Fruit fly (Drosophila melanogaster) whole organism, embryonic: ENCODE data around the gene nan.

Experiments used
- Bdp1 ChIP-seq: fragments of 200-800 bp; sonication (Bioruptor generic); optimal IDR thresholded peaks from 3 replicates; lab custom pipeline; 2016; ENCODE audit warnings: missing biosample characterization, missing genetic modification characterization
- CG10209 ChIP-seq: fragments of 200-800 bp; sonication (Bioruptor generic); optimal IDR thresholded peaks from 3 replicates; lab custom pipeline; 2017; ENCODE audit warnings: missing biosample characterization, mild to moderate bottlenecking, missing genetic modification characterization, missing genetic modification reagents
- CG10654 ChIP-seq: fragments of 200-800 bp; sonication (Bioruptor generic); optimal IDR thresholded peaks from 2 replicates; lab custom pipeline; 2016; ENCODE audit warnings: missing biosample characterization, missing genetic modification characterization
- CG11695 ChIP-seq: fragments of 200-800 bp; sonication (Bioruptor generic); IDR thresholded peaks from 3 replicates; pipeline ENCODE4 v1.3.6; 2022; ENCODE audit warnings: missing biosample characterization, missing genetic modification characterization
- CG13123 ChIP-seq: fragments of 200-800 bp; sonication (Bioruptor generic); optimal IDR thresholded peaks from 2 replicates; lab custom pipeline; 2016; ENCODE audit warnings: missing biosample characterization, missing genetic modification characterization
- CG14014 ChIP-seq: fragments of 200-800 bp; sonication (Bioruptor generic); IDR thresholded peaks from 2 replicates; pipeline ENCODE4 v1.3.6; 2022; ENCODE audit warnings: missing biosample characterization, missing genetic modification characterization
- CG1603 ChIP-seq: fragments of 200-800 bp; sonication (Bioruptor generic); optimal IDR thresholded peaks from 2 replicates; lab custom pipeline; 2019; ENCODE audit warnings: missing biosample characterization, mild to moderate bottlenecking, missing genetic modification characterization, moderate library complexity
- CG16779 ChIP-seq: fragments of 200-800 bp; sonication (Bioruptor generic); IDR thresholded peaks from 2 replicates; pipeline ENCODE4 v1.3.6; 2022; ENCODE audit warnings: missing biosample characterization, missing genetic modification characterization
- CG17802 ChIP-seq: fragments of 200-800 bp; sonication (Bioruptor generic); optimal IDR thresholded peaks from 2 replicates; lab custom pipeline; 2018; ENCODE audit warnings: missing biosample characterization, mild to moderate bottlenecking, missing genetic modification characterization, moderate library complexity
- CG17829 ChIP-seq: fragments of 200-800 bp; optimal IDR thresholded peaks from 2 replicates; lab custom pipeline; 2019; ENCODE audit warnings: missing biosample characterization, mild to moderate bottlenecking, missing genetic modification characterization, moderate library complexity
- CG18011 ChIP-seq: fragments of 200-800 bp; sonication (Bioruptor generic); optimal IDR thresholded peaks from 2 replicates; lab custom pipeline; 2017; ENCODE audit warnings: missing biosample characterization, missing genetic modification characterization, mild to moderate bottlenecking, moderate library complexity, missing genotype
- CG2202 ChIP-seq: fragments of 200-800 bp; sonication (Bioruptor generic); optimal IDR thresholded peaks from 2 replicates; lab custom pipeline; 2018; ENCODE audit warnings: missing biosample characterization, mild to moderate bottlenecking, missing genetic modification characterization
- CG2678 ChIP-seq: fragments of 200-800 bp; sonication (Bioruptor generic); optimal IDR thresholded peaks from 3 replicates; lab custom pipeline; 2019; ENCODE audit warnings: missing biosample characterization, mild to moderate bottlenecking, missing genetic modification characterization, moderate library complexity
- CG2712 ChIP-seq: fragments of 200-800 bp; optimal IDR thresholded peaks from 3 replicates; lab custom pipeline; 2019; ENCODE audit warnings: missing biosample characterization, mild to moderate bottlenecking, missing genetic modification characterization, moderate library complexity
- CG2875 ChIP-seq: fragments of 200-800 bp; sonication (Bioruptor generic); optimal IDR thresholded peaks from 2 replicates; lab custom pipeline; 2017; ENCODE audit warnings: missing biosample characterization, mild to moderate bottlenecking, missing genetic modification characterization, missing genetic modification reagents
- CG33557 ChIP-seq: fragments of 200-800 bp; sonication (Bioruptor generic); optimal IDR thresholded peaks from 2 replicates; lab custom pipeline; 2019; ENCODE audit warnings: missing biosample characterization, mild to moderate bottlenecking, missing genetic modification characterization, moderate library complexity
- CG34422 ChIP-seq: fragments of 200-800 bp; sonication (Bioruptor generic); IDR thresholded peaks from 3 replicates; pipeline ENCODE4 v1.3.6; 2022; ENCODE audit warnings: missing biosample characterization, missing genetic modification characterization
- CG4707 ChIP-seq: fragments of 200-800 bp; sonication (Bioruptor generic); optimal IDR thresholded peaks from 2 replicates; lab custom pipeline; 2018; ENCODE audit warnings: missing biosample characterization, mild to moderate bottlenecking, missing genetic modification characterization, moderate library complexity
- CG6791 ChIP-seq: fragments of 200-800 bp; sonication (Bioruptor generic); IDR thresholded peaks from 3 replicates; pipeline ENCODE4 v1.3.6; 2022; ENCODE audit warnings: missing biosample characterization, missing genetic modification characterization; ENCODE audit not compliant: partially characterized antibody
- CG7839 ChIP-seq: fragments of 200-800 bp; sonication (Bioruptor generic); optimal IDR thresholded peaks from 3 replicates; lab custom pipeline; 2018; ENCODE audit warnings: missing biosample characterization, mild to moderate bottlenecking, missing genetic modification characterization, moderate library complexity
- Ets65A ChIP-seq: fragments of 200-800 bp; sonication (Bioruptor generic); peaks from one replicate; lab custom pipeline; 2016; ENCODE audit warnings: missing biosample characterization, missing genetic modification characterization
- Hr78 ChIP-seq, 2 experiments: fragments of 200-800 bp in 1 of 2; fragments of >200 bp in 1 of 2; sonication (Bioruptor generic) in 1 of 2; optimal IDR thresholded peaks; 2 replicates each; lab custom pipeline; 2017 to 2019; ENCODE audit warnings: missing biosample characterization in 2 of 2, missing genetic modification characterization in 2 of 2, mild to moderate bottlenecking in 1 of 2, moderate library complexity in 1 of 2
- NFAT ChIP-seq: fragments of 200-800 bp; sonication (Bioruptor generic); IDR thresholded peaks from 2 replicates; pipeline ENCODE4 v1.3.6; 2022; ENCODE audit warnings: missing biosample characterization, missing genetic modification characterization
- NK7.1 ChIP-seq: fragments of 200-800 bp; sonication (Bioruptor generic); optimal IDR thresholded peaks from 3 replicates; lab custom pipeline; 2016; ENCODE audit warnings: missing biosample characterization, missing genetic modification characterization
- Optix ChIP-seq: fragments of 200-800 bp; sonication (Bioruptor generic); IDR thresholded peaks from 3 replicates; pipeline ENCODE4 v1.3.6; 2022; ENCODE audit warnings: missing biosample characterization, missing genetic modification characterization
- PHDP ChIP-seq: fragments of 200-800 bp; sonication (Bioruptor generic); optimal IDR thresholded peaks from 3 replicates; lab custom pipeline; 2018; ENCODE audit warnings: missing biosample characterization, mild to moderate bottlenecking, missing genetic modification characterization, moderate library complexity
- Sry-δ ChIP-seq: fragments of 200-800 bp; sonication (Bioruptor generic); optimal IDR thresholded peaks from 2 replicates; lab custom pipeline; 2016; ENCODE audit warnings: missing biosample characterization, missing genetic modification characterization
- corto ChIP-seq: fragments of 200-800 bp; sonication (Bioruptor generic); optimal IDR thresholded peaks from 2 replicates; lab custom pipeline; 2016; ENCODE audit warnings: missing biosample characterization, mild to moderate bottlenecking, missing genetic modification characterization, moderate library complexity
- dpn ChIP-seq, 2 experiments: fragments of 200-800 bp; sonication (Bioruptor generic); optimal IDR thresholded peaks; 3 replicates each; lab custom pipeline; 2016; ENCODE audit warnings: missing biosample characterization in 2 of 2, missing genetic modification characterization in 2 of 2
- gcm ChIP-seq: fragments of 200-800 bp; sonication (Bioruptor generic); optimal IDR thresholded peaks from 2 replicates; lab custom pipeline; 2019; ENCODE audit warnings: missing biosample characterization, mild to moderate bottlenecking, missing genetic modification characterization, moderate library complexity
- gem ChIP-seq: fragments of 200-800 bp; sonication (Bioruptor generic); optimal IDR thresholded peaks from 2 replicates; lab custom pipeline; 2019; ENCODE audit warnings: missing biosample characterization, mild to moderate bottlenecking, missing genetic modification characterization, moderate library complexity
- gro ChIP-seq: fragments of 200-800 bp; sonication (Bioruptor generic); optimal IDR thresholded peaks from 2 replicates; lab custom pipeline; 2016; ENCODE audit warnings: missing biosample characterization, missing genetic modification characterization
- ken ChIP-seq: fragments of 200-800 bp; sonication (Bioruptor generic); IDR thresholded peaks from 3 replicates; pipeline ENCODE4 v1.3.6; 2022; ENCODE audit warnings: missing biosample characterization, missing genetic modification characterization
- kni ChIP-seq: fragments of 200-800 bp; sonication (Bioruptor generic); optimal IDR thresholded peaks from 3 replicates; lab custom pipeline; 2017; ENCODE audit warnings: mild to moderate bottlenecking, missing biosample characterization, missing genetic modification reagents, missing genetic modification characterization
- lilli ChIP-seq: fragments of 200-800 bp; sonication (Bioruptor generic); optimal IDR thresholded peaks from 3 replicates; lab custom pipeline; 2016; ENCODE audit warnings: missing biosample characterization, missing genetic modification characterization
- mam ChIP-seq: fragments of 200-800 bp; sonication (Bioruptor generic); optimal IDR thresholded peaks from 3 replicates; lab custom pipeline; 2016; ENCODE audit warnings: missing biosample characterization, missing genetic modification characterization
- nerfin-1 ChIP-seq: fragments of 200-800 bp; sonication (Bioruptor generic); optimal IDR thresholded peaks from 3 replicates; lab custom pipeline; 2019; ENCODE audit warnings: missing biosample characterization, mild to moderate bottlenecking, missing genetic modification characterization, moderate library complexity
- pan ChIP-seq, 4 experiments: fragments of >200 bp in 3 of 4; fragments of 200-800 bp in 1 of 4; sonication (Bioruptor generic) in 1 of 4; optimal IDR thresholded peaks in 3 of 4; IDR thresholded peaks in 1 of 4; 2 replicates each; pipeline versions ENCODE4 v1.3.6 to Lab custom; 2017 to 2022; ENCODE audit warnings: missing biosample characterization in 2 of 4, missing genetic modification characterization in 2 of 4, mixed read lengths in 1 of 4
- pita ChIP-seq: fragments of 200-800 bp; sonication (Bioruptor generic); optimal IDR thresholded peaks from 2 replicates; lab custom pipeline; 2017; ENCODE audit warnings: missing biosample characterization, mild to moderate bottlenecking, missing genetic modification characterization
- repo ChIP-seq: fragments of 200-800 bp; sonication (Bioruptor generic); optimal IDR thresholded peaks from 2 replicates; lab custom pipeline; 2016; ENCODE audit warnings: missing biosample characterization, missing genetic modification characterization
- shn ChIP-seq: fragments of 200-800 bp; sonication (Bioruptor generic); optimal IDR thresholded peaks from 3 replicates; lab custom pipeline; 2016; ENCODE audit warnings: missing biosample characterization, missing genetic modification characterization
- slou ChIP-seq: fragments of 200-800 bp; sonication (Bioruptor generic); optimal IDR thresholded peaks from 3 replicates; lab custom pipeline; 2016; ENCODE audit warnings: missing biosample characterization, missing genetic modification characterization
- sna ChIP-seq: fragments of 200-800 bp; sonication (Bioruptor generic); IDR thresholded peaks from 2 replicates; pipeline ENCODE4 v1.3.6; 2022; ENCODE audit warnings: missing biosample characterization, missing genetic modification characterization; ENCODE audit not compliant: partially characterized antibody
- sqz ChIP-seq: fragments of 200-800 bp; sonication (Bioruptor generic); optimal IDR thresholded peaks from 3 replicates; lab custom pipeline; 2018; ENCODE audit warnings: missing biosample characterization, mild to moderate bottlenecking, missing genetic modification characterization
- unc-4 ChIP-seq: fragments of 200-800 bp; sonication (Bioruptor generic); IDR thresholded peaks from 2 replicates; pipeline ENCODE4 v1.3.6; 2022; ENCODE audit warnings: missing biosample characterization, missing genetic modification characterization; ENCODE audit not compliant: partially characterized antibody
- usp ChIP-seq: fragments of >200 bp; optimal IDR thresholded peaks from 2 replicates; lab custom pipeline; 2017; ENCODE audit warnings: missing biosample characterization, missing genetic modification characterization
- wek ChIP-seq: fragments of 200-800 bp; sonication (Bioruptor generic); optimal IDR thresholded peaks from 3 replicates; lab custom pipeline; 2018; ENCODE audit warnings: missing biosample characterization, mild to moderate bottlenecking, missing genetic modification characterization, moderate library complexity
- wor ChIP-seq: fragments of 200-800 bp; sonication (Bioruptor generic); IDR thresholded peaks from 2 replicates; pipeline ENCODE4 v1.3.6; 2022; ENCODE audit warnings: missing biosample characterization, missing genetic modification characterization

The nan gene

dm6 chr3L:14189957-14190624, 643 bp upstream of the nan start (continued):
- TF ChIP-seq shn (GFP tag; lab: Kevin White, UChicago) (no peak), pita (peak; percentile 80), CG2678 (tag; lab: Kevin White, UChicago) (peak; percentile 0), mam (GFP tag; lab: Kevin White, UChicago) (peak; percentile 6), CG17829 (no peak), CG4707 (GFP tag; lab: Kevin White, UChicago) (no peak), CG34422 (GFP tag; lab: Robert Waterston, UW) (peak; percentile 81), gcm (no peak), sna (GFP tag; lab: Robert Waterston, UW) (no peak), CG7839 (tag; lab: Kevin White, UChicago) (peak; percentile 60), CG10209 (GFP tag; lab: Kevin White, UChicago) (peak; percentile 10), CG11695 (GFP tag; lab: Robert Waterston, UW) (peak; percentile 83), kni (no peak), CG17802 (tag; lab: Kevin White, UChicago) (peak; percentile 73), wor (0 out of 2 replicates have a peak, but pooled peaks have one; percentile 23), CG2202 (tag; lab: Kevin White, UChicago) (no peak), CG2712 (peak; percentile 59), lilli (peak; percentile 51), gem (peak; percentile 16), CG33557 (GFP tag; lab: Kevin White, UChicago) (no peak), wek (GFP tag; lab: Kevin White, UChicago) (no peak), slou (GFP tag; lab: Kevin White, UChicago) (no peak), CG14014 (peak; percentile 82), ken (no peak; the same call in 2 of the 3 replicates), gro (no peak), CG13123 (GFP tag; lab: Kevin White, UChicago) (no peak), CG2875 (GFP tag; lab: Kevin White, UChicago) (no peak), Optix (no peak; the same call in 1 of the 3 replicates), pan (optimal IDR thresholded peaks at IDR 0.05; lab: Kevin White, UChicago) (no peak), pan (GFP tag; optimal IDR thresholded peaks at IDR 0.05 in 1 of 2, IDR thresholded peaks at IDR 0.05 in 1 of 2) (peak in 1 of 2 experiments; percentile 83), Sry-δ (GFP tag; lab: Kevin White, UChicago) (peak; percentile 37), Bdp1 (GFP tag; lab: Kevin White, UChicago) (no peak), Ets65A (GFP tag; lab: Kevin White, UChicago) (no peak), NK7.1 (GFP tag; lab: Kevin White, UChicago) (no peak), corto (GFP tag; lab: Kevin White, UChicago) (no peak), CG10654 (GFP tag; lab: Kevin White, UChicago) (peak; percentile 28), usp (GFP tag; lab: Kevin White, UChicago) (no peak), CG18011 (GFP tag; lab: Kevin White, UChicago) (no peak), sqz (GFP tag; lab: Kevin White, UChicago) (no peak), nerfin-1 (tag; lab: Kevin White, UChicago) (no peak), repo (peak; percentile 2), CG16779 (GFP tag; lab: Robert Waterston, UW) (no peak), Hr78 (GFP tag; optimal IDR thresholded peaks at IDR 0.05; lab: Kevin White, UChicago) (no peak), NFAT (GFP tag; lab: Robert Waterston, UW) (no peak; the same call in 1 of the 2 replicates), PHDP (tag; lab: Kevin White, UChicago) (peak; percentile 60), dpn (GFP tag; optimal IDR thresholded peaks at IDR 0.05; lab: Kevin White, UChicago) (peak in 1 of 2 experiments; percentile 36), CG1603 (tag; lab: Kevin White, UChicago) (peak; percentile 34), CG6791 (GFP tag; lab: Robert Waterston, UW) (peak; percentile 60), unc-4 (GFP tag; lab: Robert Waterston, UW) (no peak)
